Fruit fly (Drosophila melanogaster) whole organism, wandering third instar larva: Measurements from ENCODE around the gene CG12541.

Experiments used
- Dfd ChIP-seq: fragments of >200 bp; optimal IDR thresholded peaks from 2 replicates; lab custom pipeline; 2017; ENCODE audit warnings: missing biosample characterization, missing genetic modification characterization
- Hr78 ChIP-seq: fragments of >200 bp; optimal IDR thresholded peaks from 2 replicates; lab custom pipeline; 2017; ENCODE audit warnings: missing biosample characterization, missing genetic modification characterization
- Hr83 ChIP-seq: fragments of 200-300 bp; sonication (Bioruptor generic); optimal IDR thresholded peaks from 2 replicates; lab custom pipeline; 2016; ENCODE audit warnings: missing biosample characterization, mild to moderate bottlenecking, missing genetic modification characterization, moderate library complexity; ENCODE audit not compliant: poor library complexity, severe bottlenecking
- br ChIP-seq: fragments of 200-800 bp; sonication (Bioruptor generic); optimal IDR thresholded peaks from 2 replicates; lab custom pipeline; 2016; ENCODE audit warnings: missing biosample characterization, missing genetic modification characterization
- lola ChIP-seq: fragments of >200 bp; optimal IDR thresholded peaks from 2 replicates; lab custom pipeline; 2017; ENCODE audit warnings: missing biosample characterization, missing genetic modification characterization
- sage ChIP-seq: fragments of 200-800 bp; sonication (Bioruptor generic); optimal IDR thresholded peaks from 2 replicates; lab custom pipeline; 2016; ENCODE audit warnings: missing biosample characterization, mild to moderate bottlenecking, missing genetic modification characterization

DNA sequence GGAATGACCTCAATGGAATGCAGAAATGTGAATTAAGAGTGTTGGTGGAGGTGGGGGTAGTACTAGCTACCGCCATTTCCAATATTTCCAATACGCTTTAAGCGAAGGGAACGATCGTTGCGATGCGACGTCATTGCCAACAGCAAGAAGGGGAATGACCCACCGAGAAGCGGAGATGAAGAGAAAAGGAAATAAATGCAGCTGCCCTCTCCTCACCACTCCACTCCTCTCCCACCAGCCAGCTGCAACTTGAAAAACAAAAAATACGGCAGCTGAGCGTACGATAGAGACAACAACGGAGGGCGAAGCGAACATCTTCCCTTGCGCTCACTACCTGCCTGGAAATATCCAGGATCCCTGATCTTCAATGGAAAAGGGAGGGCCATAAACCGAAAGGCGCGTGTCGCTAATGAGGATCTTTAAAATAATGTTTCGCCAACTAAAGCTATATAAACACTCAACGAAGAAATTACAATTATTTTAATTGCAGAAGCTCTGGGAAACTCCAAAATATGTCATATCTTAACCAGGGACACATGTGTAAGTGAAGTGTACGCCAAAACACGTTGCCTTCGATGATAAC lies 30.2 kb upstream of the CG12541 start:
- TF ChIP-seq Dfd: no peak
- no peak for TF ChIP-seq br (GFP tag; lab: Kevin White, UChicago)
- TF ChIP-seq Hr83 (GFP tag; lab: Kevin White, UChicago): no peak
- no peak for TF ChIP-seq sage
- TF ChIP-seq Hr78: no peak
- TF ChIP-seq lola (GFP tag; lab: Kevin White, UChicago): no peak
